Worm (Caenorhabditis elegans): ENCODE results near the gene brc-1.
"Not testable (repeated sequence)": the region's sequence is repeated elsewhere in the genome, so short reads cannot be mapped to it uniquely, and the experiment has no call there.

DNA sequence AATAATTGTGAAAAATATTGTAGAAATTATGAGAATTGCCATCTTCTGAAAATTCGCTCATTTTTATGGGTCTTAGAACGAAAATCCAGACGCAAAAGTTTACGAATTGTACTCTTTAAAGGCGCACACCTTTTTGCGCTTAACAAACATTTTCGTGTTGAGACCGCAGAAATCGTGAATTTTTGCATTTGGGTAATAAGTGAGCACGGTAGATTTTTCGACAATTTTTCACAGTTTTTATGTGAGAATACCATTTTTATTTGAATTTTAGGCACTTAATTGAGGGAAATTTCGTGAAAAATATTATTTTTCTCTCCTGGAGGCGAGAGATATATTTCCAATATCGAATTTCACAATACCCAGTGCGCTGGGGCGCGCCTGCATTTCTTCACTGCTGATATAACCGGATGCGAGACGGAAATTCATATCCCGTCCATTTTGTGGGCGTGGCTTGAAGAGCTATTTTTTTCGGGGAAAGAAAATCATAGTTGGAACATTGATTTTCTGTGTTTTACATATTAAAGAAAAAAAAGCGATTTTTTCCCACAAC is 10.7 kb downstream of the brc-1 start, which contains the start of gene cyp-25A4:
- not testable (repeated sequence) for TF ChIP-seq mxl-1 (tag; optimal IDR thresholded peaks at IDR 0.05); nhr-90 (tag; optimal IDR thresholded peaks at IDR 0.05); zim-3 (tag; optimal IDR thresholded peaks at IDR 0.05); atf-7 (tag; optimal IDR thresholded peaks at IDR 0.05); lin-35 (GFP tag; optimal IDR thresholded peaks at IDR 0.05); T26A5.8 (tag; optimal IDR thresholded peaks at IDR 0.05); unc-62 (GFP tag; optimal IDR thresholded peaks at IDR 0.05); xnd-1 (tag; optimal IDR thresholded peaks at IDR 0.05); hmg-20 (GFP tag; IDR thresholded peaks at IDR 0.05); snpc-4 (GFP tag; optimal IDR thresholded peaks at IDR 0.05); snpc-4 (tag; optimal IDR thresholded peaks at IDR 0.05); B0019.2 (GFP tag; conservative IDR thresholded peaks at IDR 0.05); somi-1 (GFP tag; optimal IDR thresholded peaks at IDR 0.05); F10E7.11 (tag; optimal IDR thresholded peaks at IDR 0.05)
